Fruit fly (Drosophila melanogaster): ENCODE results near the gene CG8677.

Gene CG8677

DNA sequence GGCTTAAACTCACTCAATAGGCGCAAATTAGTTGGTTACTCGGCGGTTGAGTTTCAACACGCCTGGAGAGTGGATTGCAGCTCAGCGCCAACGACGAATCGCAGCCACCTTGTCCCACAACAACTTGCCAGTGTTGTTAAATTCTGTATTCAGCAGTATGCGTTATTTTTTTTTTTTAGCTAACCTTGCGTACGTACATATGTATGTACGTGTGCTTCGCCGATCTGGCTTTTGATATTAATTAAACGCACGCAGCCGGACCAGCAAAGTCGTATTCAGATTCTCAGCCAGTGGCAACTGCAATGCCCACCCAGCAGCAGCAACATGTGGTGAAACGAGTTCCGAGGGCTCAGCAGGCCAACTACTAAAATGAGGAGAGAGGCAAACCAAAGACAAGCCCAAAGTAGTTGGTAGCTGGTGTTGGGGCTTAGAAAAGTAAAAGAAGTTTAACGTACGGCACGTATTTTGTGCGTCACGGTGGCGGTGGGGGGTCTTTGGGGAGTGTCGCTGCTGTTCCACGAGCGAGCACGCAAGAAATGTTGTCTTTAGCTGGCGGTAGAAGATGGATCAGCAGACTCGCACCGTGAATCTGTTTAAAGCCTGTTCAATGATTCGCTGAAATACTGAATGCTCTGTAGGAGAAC, 24.1 kb downstream of the CG8677 start:
- TF ChIP-seq CG32006 (GFP tag; optimal IDR thresholded peaks at IDR 0.05) = no peak
- peak; percentile 21 for TF ChIP-seq Eip75B (GFP tag; optimal IDR thresholded peaks at IDR 0.05)
- no peak for TF ChIP-seq OdsH (GFP tag; optimal IDR thresholded peaks at IDR 0.05)
- TF ChIP-seq achi (GFP tag; optimal IDR thresholded peaks at IDR 0.05) = no peak
- TF ChIP-seq Hr4 (GFP tag; optimal IDR thresholded peaks at IDR 0.05) = no peak
- no peak for TF ChIP-seq esn (GFP tag; optimal IDR thresholded peaks at IDR 0.05)
- TF ChIP-seq CG8119 (GFP tag; IDR thresholded peaks at IDR 0.05) = 0 out of 3 replicates have a peak, but pooled peaks have one; percentile 16
- peak in 1 of 2 experiments; percentile 85 for TF ChIP-seq ss (GFP tag; optimal IDR thresholded peaks at IDR 0.05)
- no peak for TF ChIP-seq fkh (GFP tag; optimal IDR thresholded peaks at IDR 0.05)
- no peak for TF ChIP-seq fd59A (GFP tag; optimal IDR thresholded peaks at IDR 0.05)
- peak; percentile 43 for TF ChIP-seq Eip78C (GFP tag)
- TF ChIP-seq CG15336 (GFP tag; IDR thresholded peaks at IDR 0.05) = 0 out of 2 replicates have a peak, but pooled peaks have one; percentile 17
- TF ChIP-seq CG6163 (GFP tag; IDR thresholded peaks at IDR 0.05) = peak; percentile 42; the same call in 2 of the 3 replicates
- no peak for TF ChIP-seq CG9139 (GFP tag; optimal IDR thresholded peaks at IDR 0.05)
- peak; percentile 37 for TF ChIP-seq CG1621 (tag; optimal IDR thresholded peaks at IDR 0.05)
- peak; percentile 31 for TF ChIP-seq CG3919 (GFP tag; optimal IDR thresholded peaks at IDR 0.05)

DNA sequence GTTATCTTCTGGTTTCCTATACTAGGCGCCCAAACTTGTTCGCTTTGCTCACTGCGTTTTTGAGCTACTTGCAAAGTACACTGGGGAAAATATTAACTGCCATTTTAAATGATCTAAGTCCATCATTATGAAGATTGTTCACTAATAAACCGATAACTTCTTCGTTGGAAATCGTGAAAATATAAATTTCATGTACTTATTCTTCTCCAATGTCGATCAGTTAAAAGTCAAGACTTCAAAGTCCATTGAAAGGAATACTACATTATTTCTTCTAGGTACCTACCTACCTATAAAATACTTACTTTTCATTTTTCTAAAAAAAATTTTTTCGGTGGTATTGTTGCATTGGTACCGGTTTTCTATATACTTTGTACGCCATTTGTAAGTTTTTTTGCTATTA, 25.6 kb downstream of the CG8677 start:
- TF ChIP-seq vri (GFP tag; optimal IDR thresholded peaks at IDR 0.05) = no peak
- peak in 1 of 2 experiments; percentile 51 for TF ChIP-seq salr (GFP tag; optimal IDR thresholded peaks at IDR 0.05)
- TF ChIP-seq Eip93F (GFP tag; optimal IDR thresholded peaks at IDR 0.05) = no peak
- TF ChIP-seq CG11294 (GFP tag; IDR thresholded peaks at IDR 0.05) = no peak
- no peak for TF ChIP-seq CG9139 (GFP tag; optimal IDR thresholded peaks at IDR 0.05)
- peak; percentile 77 for TF ChIP-seq eg (GFP tag; IDR thresholded peaks at IDR 0.05)
- TF ChIP-seq dsx (GFP tag; optimal IDR thresholded peaks at IDR 0.05; ENCODE audit: poor library complexity, severe bottlenecking) = no peak
- TF ChIP-seq CG34406 (GFP tag; optimal IDR thresholded peaks at IDR 0.05) = no peak
- peak; percentile 71 for TF ChIP-seq Eip78C (GFP tag)
- TF ChIP-seq Sox102F (GFP tag; optimal IDR thresholded peaks at IDR 0.05) = no peak
- no peak for TF ChIP-seq fd59A (GFP tag; optimal IDR thresholded peaks at IDR 0.05)
- peak; percentile 83 for TF ChIP-seq CG32006 (GFP tag; optimal IDR thresholded peaks at IDR 0.05)
- TF ChIP-seq CG10669 (GFP tag; optimal IDR thresholded peaks at IDR 0.05) = no peak
- peak; percentile 23 for TF ChIP-seq dac (GFP tag; optimal IDR thresholded peaks at IDR 0.05)
- no peak for TF ChIP-seq net (GFP tag; optimal IDR thresholded peaks at IDR 0.05)
- TF ChIP-seq Eip75B (GFP tag; optimal IDR thresholded peaks at IDR 0.05) = no peak
- no peak for TF ChIP-seq CG31627 (GFP tag; optimal IDR thresholded peaks at IDR 0.05)
- TF ChIP-seq Ets96B (tag; optimal IDR thresholded peaks at IDR 0.05) = no peak
- no peak for TF ChIP-seq fkh (GFP tag; optimal IDR thresholded peaks at IDR 0.05)
- no peak for TF ChIP-seq Sox15 (GFP tag; optimal IDR thresholded peaks at IDR 0.05)
- no peak for TF ChIP-seq topi (GFP tag; optimal IDR thresholded peaks at IDR 0.05)
- no peak for TF ChIP-seq svp (GFP tag)
- TF ChIP-seq CG3032 (tag; optimal IDR thresholded peaks at IDR 0.05) = no peak
- TF ChIP-seq pdm3 (GFP tag; optimal IDR thresholded peaks at IDR 0.05) = peak; percentile 44
- TF ChIP-seq ss (GFP tag; optimal IDR thresholded peaks at IDR 0.05) = no peak
- TF ChIP-seq Gug (GFP tag; IDR thresholded peaks at IDR 0.05) = no peak
- peak; percentile 57; the same call in 1 of the 3 replicates for TF ChIP-seq CG6163 (GFP tag; IDR thresholded peaks at IDR 0.05)
- TF ChIP-seq cyc (GFP tag; optimal IDR thresholded peaks at IDR 0.05) = no peak
- TF ChIP-seq CG10631 (GFP tag; optimal IDR thresholded peaks at IDR 0.05) = peak; percentile 28
- TF ChIP-seq CG16779 (tag; optimal IDR thresholded peaks at IDR 0.05) = peak; percentile 10
- peak; percentile 81 for TF ChIP-seq CG15336 (GFP tag; IDR thresholded peaks at IDR 0.05)
- peak; percentile 74 for TF ChIP-seq Hr4 (GFP tag; optimal IDR thresholded peaks at IDR 0.05)
- TF ChIP-seq CG4318 (GFP tag; optimal IDR thresholded peaks at IDR 0.05) = peak; percentile 37
- TF ChIP-seq CG1621 (tag; optimal IDR thresholded peaks at IDR 0.05) = no peak
- TF ChIP-seq OdsH (GFP tag; optimal IDR thresholded peaks at IDR 0.05) = peak; percentile 44
- no peak for TF ChIP-seq CG6854 (GFP tag; optimal IDR thresholded peaks at IDR 0.05)
- no peak for TF ChIP-seq Met (GFP tag; optimal IDR thresholded peaks at IDR 0.05)
- no peak for TF ChIP-seq fd85E (GFP tag; optimal IDR thresholded peaks at IDR 0.05)
- TF ChIP-seq CG11762 (GFP tag; optimal IDR thresholded peaks at IDR 0.05; ENCODE audit: insufficient read depth) = no peak
- peak; percentile 40 for TF ChIP-seq achi (GFP tag; optimal IDR thresholded peaks at IDR 0.05)
- peak; percentile 11 for TF ChIP-seq Sox14 (GFP tag; optimal IDR thresholded peaks at IDR 0.05)
- peak; percentile 56 for TF ChIP-seq Lpt (GFP tag; optimal IDR thresholded peaks at IDR 0.05)
- TF ChIP-seq CG8119 (GFP tag; IDR thresholded peaks at IDR 0.05) = peak; percentile 72
- no peak for TF ChIP-seq CG8632 (GFP tag; optimal IDR thresholded peaks at IDR 0.05)
- no peak for TF ChIP-seq CG11902 (GFP tag; optimal IDR thresholded peaks at IDR 0.05)

Data from whole organism, prepupa.